Fruit fly (Drosophila melanogaster) whole organism, wandering third instar larva: Measurements from ENCODE around the gene CG32221.

ENCODE experiments used
- Abd-B ChIP-seq: fragments of >200 bp; optimal IDR thresholded peaks from 2 replicates; lab custom pipeline; 2017; ENCODE audit warnings: missing biosample characterization, missing genetic modification characterization
- CG32264 ChIP-seq: fragments of 200-800 bp; sonication (Bioruptor generic); optimal IDR thresholded peaks from 2 replicates; lab custom pipeline; 2016; ENCODE audit warnings: missing biosample characterization, missing genetic modification characterization
- CG9705 ChIP-seq: fragments of 200-800 bp; sonication (Bioruptor generic); optimal IDR thresholded peaks from 2 replicates; lab custom pipeline; 2018; ENCODE audit warnings: missing biosample characterization, mild to moderate bottlenecking, missing genetic modification characterization
- CrebA ChIP-seq: fragments of 200-800 bp; sonication (Bioruptor generic); optimal IDR thresholded peaks from 2 replicates; lab custom pipeline; 2016; ENCODE audit warnings: missing biosample characterization, mild to moderate bottlenecking, missing genetic modification characterization, borderline replicate concordance
- Dfd ChIP-seq: fragments of >200 bp; optimal IDR thresholded peaks from 2 replicates; lab custom pipeline; 2017; ENCODE audit warnings: missing biosample characterization, missing genetic modification characterization
- Dif ChIP-seq: fragments of 200-275, 200-300 bp; sonication (Bioruptor generic); optimal IDR thresholded peaks from 2 replicates; lab custom pipeline; 2018; ENCODE audit warnings: missing biosample characterization, missing genetic modification characterization; ENCODE audit not compliant: partially characterized antibody
- GATAd ChIP-seq: sonication (Bioruptor generic); optimal IDR thresholded peaks from 2 replicates; lab custom pipeline; 2016; ENCODE audit warnings: missing biosample characterization, missing genetic modification characterization
- HLH106 ChIP-seq: fragments of 200-800 bp; optimal IDR thresholded peaks from 3 replicates; lab custom pipeline; 2019; ENCODE audit warnings: missing biosample characterization, mild to moderate bottlenecking, missing genetic modification characterization, moderate library complexity
- Hnf4 ChIP-seq: fragments of 200-800 bp; sonication (Bioruptor generic); optimal IDR thresholded peaks from 2 replicates; lab custom pipeline; 2016; ENCODE audit warnings: missing biosample characterization, mild to moderate bottlenecking, missing genetic modification characterization
- Hr78 ChIP-seq: fragments of >200 bp; optimal IDR thresholded peaks from 2 replicates; lab custom pipeline; 2017; ENCODE audit warnings: missing biosample characterization, missing genetic modification characterization
- Hr83 ChIP-seq: fragments of 200-300 bp; sonication (Bioruptor generic); optimal IDR thresholded peaks from 2 replicates; lab custom pipeline; 2016; ENCODE audit warnings: missing biosample characterization, mild to moderate bottlenecking, missing genetic modification characterization, moderate library complexity; ENCODE audit not compliant: poor library complexity, severe bottlenecking
- Jra ChIP-seq: sonication (Bioruptor generic); optimal IDR thresholded peaks from 2 replicates; lab custom pipeline; 2016; ENCODE audit warnings: missing biosample characterization, missing genetic modification characterization
- Mio ChIP-seq: sonication (Bioruptor generic); optimal IDR thresholded peaks from 2 replicates; lab custom pipeline; 2016; ENCODE audit warnings: missing biosample characterization, missing genetic modification characterization
- Myc ChIP-seq: fragments of >200 bp; optimal IDR thresholded peaks from 2 replicates; lab custom pipeline; 2017
- N ChIP-seq: fragments of >200 bp; optimal IDR thresholded peaks from 2 replicates; lab custom pipeline; 2018; ENCODE audit warnings: missing biosample characterization, missing external identifiers, missing genetic modification characterization
- OdsH ChIP-seq: fragments of 200-800 bp; sonication (Bioruptor generic); optimal IDR thresholded peaks from 2 replicates; lab custom pipeline; 2016; ENCODE audit warnings: missing biosample characterization, mild to moderate bottlenecking, missing genetic modification characterization
- Rel ChIP-seq, 2 experiments: fragments of 200-800 bp; sonication (Bioruptor generic) in 1 of 2; optimal IDR thresholded peaks; 2 replicates in 1 of 2; 3 replicates in 1 of 2; lab custom pipeline; 2016 to 2019; ENCODE audit warnings: mild to moderate bottlenecking in 2 of 2, missing biosample characterization in 2 of 2, missing genetic modification characterization in 2 of 2, moderate library complexity in 1 of 2
- Sp1 ChIP-seq: fragments of 200-800 bp; sonication (Bioruptor generic); optimal IDR thresholded peaks from 3 replicates; lab custom pipeline; 2019; ENCODE audit warnings: missing biosample characterization, mild to moderate bottlenecking, missing genetic modification characterization, moderate library complexity
- Vsx2 ChIP-seq: fragments of 200-300, 225-300 bp; sonication (Bioruptor generic); optimal IDR thresholded peaks from 2 replicates; lab custom pipeline; 2018; ENCODE audit warnings: missing biosample characterization, missing genetic modification characterization; ENCODE audit not compliant: partially characterized antibody
- br ChIP-seq: fragments of 200-800 bp; sonication (Bioruptor generic); optimal IDR thresholded peaks from 2 replicates; lab custom pipeline; 2016; ENCODE audit warnings: missing biosample characterization, missing genetic modification characterization
- brk ChIP-seq: fragments of 200-800 bp; sonication (Bioruptor generic); optimal IDR thresholded peaks from 2 replicates; lab custom pipeline; 2016; ENCODE audit warnings: missing biosample characterization, mild to moderate bottlenecking, missing genetic modification characterization
- dl ChIP-seq, 2 experiments: fragments of 175-275, 200-275 bp in 1 of 2; fragments of 200-275 bp in 1 of 2; sonication (Bioruptor generic); optimal IDR thresholded peaks; lab custom pipeline; 2018; ENCODE audit warnings: mild to moderate bottlenecking in 2 of 2, missing biosample characterization in 2 of 2, missing genetic modification characterization in 2 of 2, moderate library complexity in 2 of 2; ENCODE audit not compliant: partially characterized antibody in 2 of 2, insufficient read depth in 1 of 2
- dmrt93B ChIP-seq: fragments of 200-800 bp; sonication (Bioruptor generic); optimal IDR thresholded peaks from 2 replicates; lab custom pipeline; 2018; ENCODE audit warnings: missing biosample characterization, mild to moderate bottlenecking, missing genetic modification characterization
- dsf ChIP-seq: sonication (Bioruptor generic); optimal IDR thresholded peaks from 2 replicates; lab custom pipeline; 2016; ENCODE audit warnings: missing biosample characterization, missing genetic modification characterization, borderline replicate concordance
- ey ChIP-seq: fragments of 200-800 bp; sonication (Bioruptor generic); optimal IDR thresholded peaks from 2 replicates; lab custom pipeline; 2016; ENCODE audit warnings: missing biosample characterization, missing genetic modification characterization
- foxo ChIP-seq, 2 experiments: fragments of 200-800 bp; sonication (Bioruptor generic); optimal IDR thresholded peaks; 2 replicates in 1 of 2; 3 replicates in 1 of 2; lab custom pipeline; 2016 to 2017; ENCODE audit warnings: missing biosample characterization in 2 of 2, missing genetic modification characterization in 2 of 2
- fru ChIP-seq: fragments of 200-800 bp; sonication (Bioruptor generic); optimal IDR thresholded peaks from 3 replicates; lab custom pipeline; 2016; ENCODE audit warnings: missing biosample characterization, mild to moderate bottlenecking, missing genetic modification characterization
- h ChIP-seq: fragments of 200-800 bp; sonication (Bioruptor generic); optimal IDR thresholded peaks from 3 replicates; lab custom pipeline; 2016; ENCODE audit warnings: missing biosample characterization, mild to moderate bottlenecking, missing genetic modification characterization
- jim ChIP-seq: fragments of 175-275, 200-325 bp; sonication (Bioruptor generic); optimal IDR thresholded peaks from 2 replicates; lab custom pipeline; 2016; ENCODE audit warnings: missing biosample characterization, mild to moderate bottlenecking, missing genetic modification characterization
- lola ChIP-seq: fragments of >200 bp; optimal IDR thresholded peaks from 2 replicates; lab custom pipeline; 2017; ENCODE audit warnings: missing biosample characterization, missing genetic modification characterization
- pan ChIP-seq: fragments of >200 bp; optimal IDR thresholded peaks from 2 replicates; lab custom pipeline; 2017
- psq ChIP-seq: fragments of 200-800 bp; sonication (Bioruptor generic); optimal IDR thresholded peaks from 3 replicates; lab custom pipeline; 2017; ENCODE audit warnings: missing biosample characterization, mild to moderate bottlenecking, missing genetic modification characterization, moderate library complexity
- rgr ChIP-seq: fragments of 200-800 bp; sonication (Bioruptor generic); optimal IDR thresholded peaks from 3 replicates; lab custom pipeline; 2016; ENCODE audit warnings: missing biosample characterization, mild to moderate bottlenecking, missing genetic modification characterization
- sage ChIP-seq: fragments of 200-800 bp; sonication (Bioruptor generic); optimal IDR thresholded peaks from 2 replicates; lab custom pipeline; 2016; ENCODE audit warnings: missing biosample characterization, mild to moderate bottlenecking, missing genetic modification characterization
- sv ChIP-seq: fragments of 200-800 bp; sonication (Bioruptor generic); optimal IDR thresholded peaks from 3 replicates; lab custom pipeline; 2016; ENCODE audit warnings: missing biosample characterization, missing genetic modification characterization
- tai ChIP-seq: sonication (Bioruptor generic); optimal IDR thresholded peaks from 2 replicates; lab custom pipeline; 2016; ENCODE audit warnings: missing biosample characterization, missing genetic modification characterization
- usp ChIP-seq: fragments of >200 bp; optimal IDR thresholded peaks from 2 replicates; lab custom pipeline; 2017; ENCODE audit warnings: missing biosample characterization, missing genetic modification characterization
- woc ChIP-seq: sonication (Bioruptor generic); optimal IDR thresholded peaks from 2 replicates; lab custom pipeline; 2016; ENCODE audit warnings: missing biosample characterization, mild to moderate bottlenecking, missing genetic modification characterization

Gene CG32221

dm6 chr3L:19834143-19834794, at the start of gene CG32221, which contains the start of gene trc:
CG32221 (plus strand) TSS chr3L:19834670.
trc (minus strand) TSS chr3L:19834304.
- TF ChIP-seq lola (no peak), CrebA (GFP tag; lab: Kevin White, UChicago) (no peak), h (GFP tag; lab: Kevin White, UChicago) (no peak), Myc (lab: Kevin White, UChicago) (peak; percentile 95), Sp1 (GFP tag; lab: Kevin White, UChicago) (peak; percentile 70), ey (GFP tag; lab: Kevin White, UChicago) (no peak), Rel (GFP tag; optimal IDR thresholded peaks at IDR 0.05; lab: Kevin White, UChicago) (no peak), Rel (tag; optimal IDR thresholded peaks at IDR 0.05; lab: Kevin White, UChicago) (peak; percentile 9), psq (GFP tag; lab: Kevin White, UChicago) (peak; percentile 6), CG9705 (GFP tag; lab: Kevin White, UChicago) (peak; percentile 66), OdsH (GFP tag; lab: Kevin White, UChicago) (peak; percentile 9), Jra (GFP tag; lab: Kevin White, UChicago) (no peak), Hr83 (GFP tag; lab: Kevin White, UChicago) (peak; percentile 74)

dm6 chr3L:19787632-19788031, 46.8 kb upstream of the CG32221 start:
- TF ChIP-seq Hr83 (GFP tag; lab: Kevin White, UChicago), result peak; percentile 28
- no peak for TF ChIP-seq ey (GFP tag; lab: Kevin White, UChicago)

- no peak for TF ChIP-seq sv (GFP tag; lab: Kevin White, UChicago)
- TF ChIP-seq dmrt93B, result no peak
- no peak for TF ChIP-seq Rel (GFP tag; optimal IDR thresholded peaks at IDR 0.05; lab: Kevin White, UChicago)
- peak; percentile 51 for TF ChIP-seq Rel (tag; optimal IDR thresholded peaks at IDR 0.05; lab: Kevin White, UChicago)
These were observed 43.9 kb upstream of the CG32221 start for dm6 chr3L:19790564-19790928.

dm6 chr3L:19790929-19791687, 43.4 kb upstream of the CG32221 start:
- TF ChIP-seq tai (no peak), Rel (GFP tag; optimal IDR thresholded peaks at IDR 0.05; lab: Kevin White, UChicago) (peak; percentile 57), Rel (tag; optimal IDR thresholded peaks at IDR 0.05; lab: Kevin White, UChicago) (peak; percentile 0), pan (lab: Kevin White, UChicago) (no peak), HLH106 (tag; lab: Kevin White, UChicago) (peak; percentile 91), woc (GFP tag; lab: Kevin White, UChicago) (peak; percentile 97), lola (no peak), br (GFP tag; lab: Kevin White, UChicago) (peak; percentile 64), dmrt93B (peak; percentile 49), psq (GFP tag; lab: Kevin White, UChicago) (peak; percentile 71), dl (GFP tag; optimal IDR thresholded peaks at IDR 0.05; lab: Kevin White, UChicago; ENCODE audit: insufficient read depth in 1 of 2, partially characterized antibody in 2 of 2) (peak; percentile 92 to 93), Dfd (GFP tag; lab: Kevin White, UChicago) (no peak), Mio (GFP tag; lab: Kevin White, UChicago) (no peak), foxo (GFP tag; optimal IDR thresholded peaks at IDR 0.05; lab: Kevin White, UChicago) (peak in 1 of 2 experiments; percentile 80), Hnf4 (GFP tag; lab: Kevin White, UChicago) (peak; percentile 24), CrebA (GFP tag; lab: Kevin White, UChicago) (peak; percentile 21), sage (GFP tag; lab: Kevin White, UChicago) (peak; percentile 61), GATAd (GFP tag; lab: Kevin White, UChicago) (no peak), usp (no peak), sv (GFP tag; lab: Kevin White, UChicago) (peak; percentile 49), fru (GFP tag; lab: Kevin White, UChicago) (peak; percentile 83), jim (GFP tag; lab: Kevin White, UChicago) (no peak), Jra (GFP tag; lab: Kevin White, UChicago) (peak; percentile 1), dsf (GFP tag; lab: Kevin White, UChicago) (no peak), CG32264 (GFP tag; lab: Kevin White, UChicago) (no peak), Myc (lab: Kevin White, UChicago) (peak; percentile 100), rgr (peak; percentile 72), h (GFP tag; lab: Kevin White, UChicago) (peak; percentile 73), Dif (GFP tag; lab: Kevin White, UChicago) (peak; percentile 95), Sp1 (GFP tag; lab: Kevin White, UChicago) (peak; percentile 77), brk (GFP tag; lab: Kevin White, UChicago) (no peak), OdsH (GFP tag; lab: Kevin White, UChicago) (peak; percentile 63), N (GFP tag; lab: Kevin White, UChicago) (no peak), CG9705 (GFP tag; lab: Kevin White, UChicago) (peak; percentile 55), Abd-B (GFP tag; lab: Kevin White, UChicago) (no peak), Hr83 (GFP tag; lab: Kevin White, UChicago) (peak; percentile 46), Vsx2 (GFP tag; lab: Kevin White, UChicago) (no peak), Hr78 (GFP tag; lab: Kevin White, UChicago) (no peak)
